Worm (Caenorhabditis elegans) whole organism, L3 larva: Measurements from ENCODE around the gene T23F6.2.

Experiments
- R02D3.7 ChIP-seq: fragments of 150-350 bp; optimal IDR thresholded peaks from 2 replicates; lab custom pipeline; 2014; ENCODE audit warnings: missing biosample characterization, missing genetic modification characterization
- ZK546.5 ChIP-seq: sonication (generic microtip); optimal IDR thresholded peaks from 2 replicates; lab custom pipeline; 2017; ENCODE audit warnings: missing biosample characterization, missing genetic modification characterization
- ceh-28 ChIP-seq: fragments of 150-350 bp; optimal IDR thresholded peaks from 2 replicates; lab custom pipeline; 2014; ENCODE audit warnings: missing biosample characterization, missing genetic modification reagents, missing genetic modification characterization
- ceh-82 ChIP-seq: fragments of 150-350 bp; optimal IDR thresholded peaks from 2 replicates; lab custom pipeline; 2014; ENCODE audit warnings: missing biosample characterization, missing genetic modification characterization
- ceh-9 ChIP-seq: sonication (generic microtip); optimal IDR thresholded peaks from 2 replicates; lab custom pipeline; 2018; ENCODE audit warnings: missing biosample characterization, missing genetic modification characterization
- daf-12 ChIP-seq: fragments of 150-350 bp; optimal IDR thresholded peaks from 2 replicates; lab custom pipeline; 2014; ENCODE audit warnings: missing biosample characterization, missing genetic modification reagents, missing genetic modification characterization
- egl-27 ChIP-seq: sonication (generic microtip); optimal IDR thresholded peaks from 4 replicates; lab custom pipeline; 2017; ENCODE audit warnings: missing biosample characterization, missing genetic modification reagents, missing genetic modification characterization
- egl-5 ChIP-seq: fragments of 150-350 bp; optimal IDR thresholded peaks from 2 replicates; lab custom pipeline; 2017; ENCODE audit warnings: missing biosample characterization, missing genetic modification reagents, missing genetic modification characterization, inconsistent platforms
- elt-1 ChIP-seq: fragments of 150-350 bp; optimal IDR thresholded peaks from 2 replicates; lab custom pipeline; 2014; ENCODE audit warnings: missing biosample characterization, missing genetic modification characterization
- elt-2 ChIP-seq: sonication (generic microtip); optimal IDR thresholded peaks from 2 replicates; lab custom pipeline; 2016; ENCODE audit warnings: missing genetic modification reagents, mild to moderate bottlenecking, missing genetic modification characterization, missing compliant biosample characterization
- elt-3 ChIP-seq, 3 experiments: fragments of 150-350 bp in 1 of 3; sonication (generic microtip) in 2 of 3; optimal IDR thresholded peaks; 2 replicates in 2 of 3; 4 replicates in 1 of 3; lab custom pipeline; 2014 to 2017; ENCODE audit warnings: missing biosample characterization in 3 of 3, missing genetic modification characterization in 3 of 3
- fkh-10 ChIP-seq: sonication (generic microtip); optimal IDR thresholded peaks from 2 replicates; lab custom pipeline; 2017; ENCODE audit warnings: missing biosample characterization, missing genetic modification reagents, missing genetic modification characterization
- fos-1 ChIP-seq: fragments of 150-350 bp; optimal IDR thresholded peaks from 2 replicates; lab custom pipeline; 2014; ENCODE audit warnings: missing biosample characterization, missing genetic modification characterization
- hmg-11 ChIP-seq: sonication (generic microtip); optimal IDR thresholded peaks from 2 replicates; lab custom pipeline; 2016; ENCODE audit warnings: missing genetic modification characterization, missing compliant biosample characterization
- jun-1 ChIP-seq: fragments of 150-350 bp; optimal IDR thresholded peaks from 2 replicates; lab custom pipeline; 2014; ENCODE audit warnings: missing biosample characterization, missing genetic modification reagents, missing genetic modification characterization
- lin-15B ChIP-seq: fragments of 150-350 bp; optimal IDR thresholded peaks from 2 replicates; lab custom pipeline; 2014; ENCODE audit warnings: missing biosample characterization, missing genetic modification characterization
- lin-39 ChIP-seq: fragments of 150-350 bp; optimal IDR thresholded peaks from 2 replicates; lab custom pipeline; 2018; ENCODE audit warnings: missing biosample characterization, missing genetic modification reagents, missing genetic modification characterization
- lsy-12 ChIP-seq: sonication (generic microtip); optimal IDR thresholded peaks from 2 replicates; lab custom pipeline; 2016; ENCODE audit warnings: mild to moderate bottlenecking, missing genetic modification characterization, missing compliant biosample characterization
- mdl-1 ChIP-seq: fragments of 150-350 bp; optimal IDR thresholded peaks from 2 replicates; lab custom pipeline; 2014; ENCODE audit warnings: missing biosample characterization, missing genetic modification characterization
- mml-1 ChIP-seq: fragments of 150-350 bp; sonication (generic microtip); optimal IDR thresholded peaks from 3 replicates; lab custom pipeline; 2014; ENCODE audit warnings: missing biosample characterization, missing genetic modification characterization
- nfya-1 ChIP-seq: sonication (generic microtip); optimal IDR thresholded peaks from 2 replicates; lab custom pipeline; 2017; ENCODE audit warnings: missing genetic modification characterization, mild to moderate bottlenecking, missing compliant biosample characterization, antibody characterized with exemption, moderate library complexity; ENCODE audit not compliant: insufficient read depth
- nhr-11 ChIP-seq: fragments of 150-350 bp; optimal IDR thresholded peaks from 2 replicates; lab custom pipeline; 2014; ENCODE audit warnings: missing biosample characterization, missing genetic modification characterization
- nhr-23 ChIP-seq: fragments of 150-350 bp; optimal IDR thresholded peaks from 2 replicates; lab custom pipeline; 2014; ENCODE audit warnings: missing biosample characterization, missing genetic modification reagents, missing genetic modification characterization
- nhr-237 ChIP-seq: fragments of 150-350 bp; optimal IDR thresholded peaks from 2 replicates; lab custom pipeline; 2014; ENCODE audit warnings: missing biosample characterization, missing genetic modification characterization
- nhr-43 ChIP-seq: sonication (generic microtip); optimal IDR thresholded peaks from 2 replicates; lab custom pipeline; 2016; ENCODE audit warnings: mild to moderate bottlenecking, missing genetic modification characterization, missing compliant biosample characterization; ENCODE audit not compliant: poor library complexity, severe bottlenecking
- nhr-77 ChIP-seq: fragments of 150-350 bp; optimal IDR thresholded peaks from 2 replicates; lab custom pipeline; 2014; ENCODE audit warnings: missing biosample characterization, missing genetic modification characterization
- pha-4 ChIP-seq: fragments of 150-350 bp; optimal IDR thresholded peaks from 2 replicates; lab custom pipeline; 2014; ENCODE audit warnings: missing biosample characterization, missing genetic modification reagents, missing genetic modification characterization
- pqm-1 ChIP-seq: fragments of 150-350 bp; optimal IDR thresholded peaks from 2 replicates; lab custom pipeline; 2017; ENCODE audit warnings: missing biosample characterization, missing genetic modification characterization, inconsistent platforms
- skn-1 ChIP-seq: fragments of 150-350 bp; optimal IDR thresholded peaks from 2 replicates; lab custom pipeline; 2014; ENCODE audit warnings: missing biosample characterization, missing genetic modification characterization
- unc-39 ChIP-seq: sonication (generic microtip); optimal IDR thresholded peaks from 4 replicates; lab custom pipeline; 2017; ENCODE audit warnings: missing biosample characterization, missing genetic modification characterization
- unc-62 ChIP-seq: fragments of 150-350 bp; sonication (generic microtip); optimal IDR thresholded peaks from 4 replicates; lab custom pipeline; 2014; ENCODE audit warnings: missing biosample characterization, missing genetic modification reagents, missing genetic modification characterization
- zag-1 ChIP-seq: fragments of 150-350 bp; optimal IDR thresholded peaks from 2 replicates; lab custom pipeline; 2014; ENCODE audit warnings: missing biosample characterization, missing genetic modification characterization
- ztf-11 ChIP-seq: fragments of 150-350 bp; optimal IDR thresholded peaks from 2 replicates; lab custom pipeline; 2014; ENCODE audit warnings: missing biosample characterization, missing genetic modification characterization

T23F6.2 gene

ce11 chrIV:12688370-12688769 is 32.8 kb upstream of the T23F6.2 start, which contains the start of gene T23B5.3:
TSS of gene T23B5.3 (plus strand) at chrIV:12688670.
- TF ChIP-seq nhr-77 (no peak), nhr-237 (tag; lab: Kevin White, UChicago) (no peak), hmg-11 (tag; lab: Kevin White, UChicago) (no peak), skn-1 (no peak), daf-12 (tag; lab: Kevin White, UChicago) (no peak), egl-27 (tag; lab: Kevin White, UChicago) (no peak), elt-3 (tag; optimal IDR thresholded peaks at IDR 0.05; lab: Kevin White, UChicago) (no peak), ceh-28 (no peak), mdl-1 (tag; lab: Kevin White, UChicago) (no peak), zag-1 (tag; lab: Kevin White, UChicago) (no peak), nhr-23 (tag; lab: Kevin White, UChicago) (no peak)

ce11 chrIV:12689292-12689691 is 31.9 kb upstream of the T23F6.2 start:
- no peak for TF ChIP-seq nhr-11 (tag; lab: Kevin White, UChicago)
- TF ChIP-seq egl-5, result no peak
- TF ChIP-seq ceh-28, result no peak
- TF ChIP-seq mml-1 (tag; lab: Kevin White, UChicago), result no peak
- no peak for TF ChIP-seq lsy-12 (tag; lab: Kevin White, UChicago)
- no peak for TF ChIP-seq ceh-9
- TF ChIP-seq fkh-10 (GFP tag; lab: Kevin White, UChicago), result no peak
- TF ChIP-seq elt-2, result no peak
- no peak for TF ChIP-seq ZK546.5 (tag; lab: Kevin White, UChicago)
- no peak for TF ChIP-seq R02D3.7 (tag; lab: Kevin White, UChicago)
- TF ChIP-seq unc-39 (tag; lab: Kevin White, UChicago), result no peak
- TF ChIP-seq ceh-82 (tag; lab: Kevin White, UChicago), result no peak
- no peak for TF ChIP-seq lin-39 (tag; lab: Kevin White, UChicago)

ce11 chrIV:12689709-12690142 is 31.4 kb upstream of the T23F6.2 start:
- TF ChIP-seq elt-2, result peak; percentile 99
- TF ChIP-seq pqm-1 (tag; lab: Kevin White, UChicago), result peak; percentile 91
- no peak for TF ChIP-seq nfya-1 (tag; lab: Kevin White, UChicago)
- no peak for TF ChIP-seq lin-15B (tag; lab: Kevin White, UChicago)
- peak; percentile 53 for TF ChIP-seq jun-1 (tag; lab: Kevin White, UChicago)
- peak; percentile 34 for TF ChIP-seq pha-4
- TF ChIP-seq, all 47 proteins: peak for 4

- TF ChIP-seq jun-1 (tag; lab: Kevin White, UChicago) (peak; percentile 18), fkh-10 (GFP tag; lab: Kevin White, UChicago) (no peak), pqm-1 (tag; lab: Kevin White, UChicago) (peak; percentile 75), elt-2 (peak; percentile 90), nhr-43 (no peak)
These were observed 22.3 kb upstream of the T23F6.2 start for ce11 chrIV:12698880-12699279.

ce11 chrIV:12700204-12700603 is 21.0 kb upstream of the T23F6.2 start:
- TF ChIP-seq elt-2 (peak; percentile 80), daf-12 (tag; lab: Kevin White, UChicago) (no peak)

ce11 chrIV:12700944-12701343 is 20.2 kb upstream of the T23F6.2 start:
- TF ChIP-seq egl-27 (tag; lab: Kevin White, UChicago) (no peak), ZK546.5 (tag; lab: Kevin White, UChicago) (no peak), elt-3 (tag; optimal IDR thresholded peaks at IDR 0.05; lab: Kevin White, UChicago) (no peak), ceh-28 (no peak), lin-39 (tag; lab: Kevin White, UChicago) (no peak), ceh-9 (no peak), nfya-1 (tag; lab: Kevin White, UChicago) (no peak), ztf-11 (no peak), ceh-82 (tag; lab: Kevin White, UChicago) (no peak), elt-1 (tag; lab: Kevin White, UChicago) (no peak), R02D3.7 (tag; lab: Kevin White, UChicago) (no peak), jun-1 (tag; lab: Kevin White, UChicago) (no peak), elt-2 (no peak), mdl-1 (tag; lab: Kevin White, UChicago) (no peak), hmg-11 (tag; lab: Kevin White, UChicago) (no peak), nhr-237 (tag; lab: Kevin White, UChicago) (no peak), fos-1 (no peak), daf-12 (tag; lab: Kevin White, UChicago) (no peak), unc-62 (GFP tag; lab: Kevin White, UChicago) (no peak)
